Worm (Caenorhabditis elegans): Measurements from ENCODE around the gene R10D12.10.
A peak's percentile ranks its signal among the peaks of the same experiment; 100 is the strongest.

Gene R10D12.10

DNA sequence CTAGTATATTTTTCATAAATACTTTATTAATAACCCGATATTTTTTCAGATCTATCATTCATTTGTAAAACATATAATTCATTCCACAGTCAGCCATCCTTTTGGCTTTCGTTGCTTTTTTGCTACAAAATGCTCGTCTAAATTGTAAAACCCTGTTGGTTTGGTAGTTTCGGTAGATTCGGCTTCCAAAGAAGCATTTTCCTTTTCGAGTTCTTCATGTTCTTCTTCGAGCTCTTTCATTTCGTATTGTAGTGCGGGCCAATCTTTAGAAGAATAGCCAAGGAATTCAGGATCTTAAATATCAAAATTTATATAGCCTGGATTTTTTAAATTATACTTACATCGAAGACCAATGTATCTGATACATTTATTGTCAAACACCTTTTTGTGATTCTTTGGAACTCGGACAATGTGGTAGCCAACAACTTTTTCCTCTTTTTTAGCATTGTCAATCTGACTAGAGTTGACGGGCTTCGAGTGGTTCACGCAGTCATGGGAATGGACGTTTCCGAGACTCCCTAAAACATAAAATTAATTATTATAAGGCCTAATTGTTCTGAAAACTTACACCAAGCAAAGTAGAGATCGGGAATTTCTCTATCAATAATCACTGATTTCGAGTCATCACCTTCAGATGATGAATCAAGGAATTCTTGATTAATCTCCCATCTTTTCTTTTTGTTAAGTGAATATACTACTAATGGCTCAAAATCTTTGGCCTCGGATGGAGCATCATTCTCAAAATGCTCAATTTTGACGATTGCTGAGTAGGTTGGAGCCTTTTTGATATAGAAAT, 49.8 kb downstream of the R10D12.10 start:
- no peak for TF ChIP-seq gmeb-1 (tag; optimal IDR thresholded peaks at IDR 0.05)
- TF ChIP-seq snpc-4 (tag; optimal IDR thresholded peaks at IDR 0.05) = no peak
- TF ChIP-seq unc-39 (tag; optimal IDR thresholded peaks at IDR 0.05) = no peak
- no peak for TF ChIP-seq skn-1 (tag; optimal IDR thresholded peaks at IDR 0.05)
- no peak for TF ChIP-seq alr-1 (tag; optimal IDR thresholded peaks at IDR 0.05)
- no peak for TF ChIP-seq crh-2 (tag; optimal IDR thresholded peaks at IDR 0.05)
- peak in 1 of 2 experiments; percentile 38 for TF ChIP-seq lsy-2 (tag; optimal IDR thresholded peaks at IDR 0.05)
- TF ChIP-seq ama-1 (optimal IDR thresholded peaks at IDR 0.05) = peak; percentile 92
- TF ChIP-seq sma-9 (GFP tag; optimal IDR thresholded peaks at IDR 0.05) = peak; percentile 8
- no peak for TF ChIP-seq sma-9 (tag; optimal IDR thresholded peaks at IDR 0.05)
- no peak for TF ChIP-seq peb-1 (tag; optimal IDR thresholded peaks at IDR 0.05)
- TF ChIP-seq mbf-1 (tag; optimal IDR thresholded peaks at IDR 0.05) = no peak
- peak; percentile 66 for TF ChIP-seq ztf-4 (tag; optimal IDR thresholded peaks at IDR 0.05)
- peak; percentile 29 for TF ChIP-seq Y55F3AM.14 (GFP tag; optimal IDR thresholded peaks at IDR 0.05)

DNA sequence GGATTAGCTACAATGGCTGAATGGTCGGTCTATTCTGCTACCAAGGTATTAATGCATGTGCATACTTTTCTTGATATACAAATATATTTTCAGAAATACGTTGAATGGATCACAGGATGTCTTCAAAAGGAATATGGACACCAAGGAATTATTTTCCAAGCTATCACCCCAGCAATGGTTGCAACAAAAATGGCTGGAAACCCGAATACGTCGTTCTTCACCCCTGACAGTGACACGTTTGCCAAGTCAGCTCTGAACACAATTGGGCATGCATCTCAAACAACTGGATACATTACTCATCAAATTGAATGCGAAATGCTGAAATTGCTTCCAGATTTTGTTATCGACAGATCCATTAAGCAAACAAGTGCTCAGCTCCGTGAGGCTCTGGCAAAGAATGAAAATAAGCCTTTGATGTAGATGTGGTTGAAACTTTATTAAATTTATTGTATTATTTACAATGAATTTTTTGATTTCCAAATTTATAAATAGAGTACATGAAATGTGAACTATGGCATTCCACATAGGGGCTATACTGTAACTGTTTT, 50.5 kb downstream of the R10D12.10 start:
- TF ChIP-seq lsy-2 (tag; optimal IDR thresholded peaks at IDR 0.05) (peak in 1 of 2 experiments; percentile 60), fos-1 (tag; optimal IDR thresholded peaks at IDR 0.05) (no peak), sma-9 (GFP tag; optimal IDR thresholded peaks at IDR 0.05) (peak; percentile 42), sma-9 (tag; optimal IDR thresholded peaks at IDR 0.05) (no peak), nhr-77 (tag; optimal IDR thresholded peaks at IDR 0.05) (no peak), C34F6.9 (tag; optimal IDR thresholded peaks at IDR 0.05) (peak; percentile 21), alr-1 (tag; optimal IDR thresholded peaks at IDR 0.05) (no peak), crh-2 (tag; optimal IDR thresholded peaks at IDR 0.05) (peak; percentile 62), nhr-11 (tag; optimal IDR thresholded peaks at IDR 0.05) (no peak), unc-55 (GFP tag; optimal IDR thresholded peaks at IDR 0.05) (no peak), ztf-4 (tag; optimal IDR thresholded peaks at IDR 0.05) (peak; percentile 53), F13H6.1 (tag; optimal IDR thresholded peaks at IDR 0.05) (peak; percentile 11), ztf-1 (GFP tag; conservative IDR thresholded peaks at IDR 0.05) (no peak), nhr-21 (tag; optimal IDR thresholded peaks at IDR 0.05) (peak; percentile 46), egl-27 (tag; optimal IDR thresholded peaks at IDR 0.05) (no peak), lin-11 (tag; optimal IDR thresholded peaks at IDR 0.05) (no peak), elt-3 (tag; optimal IDR thresholded peaks at IDR 0.05) (no peak), lin-39 (tag; optimal IDR thresholded peaks at IDR 0.05) (no peak), ceh-82 (tag; optimal IDR thresholded peaks at IDR 0.05) (no peak), zag-1 (tag; optimal IDR thresholded peaks at IDR 0.05) (no peak), ceh-16 (tag; optimal IDR thresholded peaks at IDR 0.05) (no peak), nhr-129 (tag; optimal IDR thresholded peaks at IDR 0.05) (peak; percentile 58), blmp-1 (tag; optimal IDR thresholded peaks at IDR 0.05; ENCODE audit: insufficient read depth) (no peak), ZK546.5 (tag; optimal IDR thresholded peaks at IDR 0.05) (no peak), dmd-4 (tag; optimal IDR thresholded peaks at IDR 0.05) (no peak), nhr-6 (tag; optimal IDR thresholded peaks at IDR 0.05) (no peak), aly-2 (tag; optimal IDR thresholded peaks at IDR 0.05) (no peak), nhr-10 (tag; optimal IDR thresholded peaks at IDR 0.05) (no peak), sem-4 (tag; optimal IDR thresholded peaks at IDR 0.05) (peak; percentile 17), mdl-1 (tag; optimal IDR thresholded peaks at IDR 0.05) (no peak), lin-13 (GFP tag; optimal IDR thresholded peaks at IDR 0.05) (peak; percentile 49), R02D3.7 (tag; optimal IDR thresholded peaks at IDR 0.05) (no peak), peb-1 (tag; optimal IDR thresholded peaks at IDR 0.05) (no peak), nhr-23 (tag; optimal IDR thresholded peaks at IDR 0.05) (no peak), mab-5 (tag; optimal IDR thresholded peaks at IDR 0.05) (no peak), elt-1 (tag; optimal IDR thresholded peaks at IDR 0.05) (no peak), gmeb-1 (tag; optimal IDR thresholded peaks at IDR 0.05) (peak; percentile 64), nhr-25 (tag; optimal IDR thresholded peaks at IDR 0.05) (peak; percentile 22), skn-1 (tag; optimal IDR thresholded peaks at IDR 0.05) (no peak), nhr-237 (tag; optimal IDR thresholded peaks at IDR 0.05) (no peak), sma-3 (GFP tag; optimal IDR thresholded peaks at IDR 0.05) (peak; percentile 62), nhr-12 (tag; optimal IDR thresholded peaks at IDR 0.05) (peak; percentile 35), mbf-1 (tag; optimal IDR thresholded peaks at IDR 0.05) (no peak), ztf-11 (tag; optimal IDR thresholded peaks at IDR 0.05) (no peak), snpc-4 (tag; optimal IDR thresholded peaks at IDR 0.05) (no peak), unc-62 (GFP tag; optimal IDR thresholded peaks at IDR 0.05) (no peak), ama-1 (optimal IDR thresholded peaks at IDR 0.05) (peak; percentile 96), unc-39 (tag; optimal IDR thresholded peaks at IDR 0.05) (no peak), Y55F3AM.14 (GFP tag; optimal IDR thresholded peaks at IDR 0.05) (peak; percentile 47)
